Fruit fly (Drosophila melanogaster) whole organism, wandering third instar larva: ENCODE data around the gene CG14006.

Experiments used
- Abd-B ChIP-seq: fragments of >200 bp; optimal IDR thresholded peaks from 2 replicates; lab custom pipeline; 2017; ENCODE audit warnings: missing biosample characterization, missing genetic modification characterization
- CG32264 ChIP-seq: fragments of 200-800 bp; sonication (Bioruptor generic); optimal IDR thresholded peaks from 2 replicates; lab custom pipeline; 2016; ENCODE audit warnings: missing biosample characterization, missing genetic modification characterization
- CG9705 ChIP-seq: fragments of 200-800 bp; sonication (Bioruptor generic); optimal IDR thresholded peaks from 2 replicates; lab custom pipeline; 2018; ENCODE audit warnings: missing biosample characterization, mild to moderate bottlenecking, missing genetic modification characterization
- CrebA ChIP-seq: fragments of 200-800 bp; sonication (Bioruptor generic); optimal IDR thresholded peaks from 2 replicates; lab custom pipeline; 2016; ENCODE audit warnings: missing biosample characterization, mild to moderate bottlenecking, missing genetic modification characterization, borderline replicate concordance
- Dif ChIP-seq: fragments of 200-275, 200-300 bp; sonication (Bioruptor generic); optimal IDR thresholded peaks from 2 replicates; lab custom pipeline; 2018; ENCODE audit warnings: missing biosample characterization, missing genetic modification characterization; ENCODE audit not compliant: partially characterized antibody
- HLH106 ChIP-seq: fragments of 200-800 bp; optimal IDR thresholded peaks from 3 replicates; lab custom pipeline; 2019; ENCODE audit warnings: missing biosample characterization, mild to moderate bottlenecking, missing genetic modification characterization, moderate library complexity
- Hnf4 ChIP-seq: fragments of 200-800 bp; sonication (Bioruptor generic); optimal IDR thresholded peaks from 2 replicates; lab custom pipeline; 2016; ENCODE audit warnings: missing biosample characterization, mild to moderate bottlenecking, missing genetic modification characterization
- Jra ChIP-seq: sonication (Bioruptor generic); optimal IDR thresholded peaks from 2 replicates; lab custom pipeline; 2016; ENCODE audit warnings: missing biosample characterization, missing genetic modification characterization
- Myc ChIP-seq: fragments of >200 bp; optimal IDR thresholded peaks from 2 replicates; lab custom pipeline; 2017
- N ChIP-seq: fragments of >200 bp; optimal IDR thresholded peaks from 2 replicates; lab custom pipeline; 2018; ENCODE audit warnings: missing biosample characterization, missing external identifiers, missing genetic modification characterization
- OdsH ChIP-seq: fragments of 200-800 bp; sonication (Bioruptor generic); optimal IDR thresholded peaks from 2 replicates; lab custom pipeline; 2016; ENCODE audit warnings: missing biosample characterization, mild to moderate bottlenecking, missing genetic modification characterization
- Rel ChIP-seq, 2 experiments: fragments of 200-800 bp; sonication (Bioruptor generic) in 1 of 2; optimal IDR thresholded peaks; 2 replicates in 1 of 2; 3 replicates in 1 of 2; lab custom pipeline; 2016 to 2019; ENCODE audit warnings: mild to moderate bottlenecking in 2 of 2, missing biosample characterization in 2 of 2, missing genetic modification characterization in 2 of 2, moderate library complexity in 1 of 2
- Sp1 ChIP-seq: fragments of 200-800 bp; sonication (Bioruptor generic); optimal IDR thresholded peaks from 3 replicates; lab custom pipeline; 2019; ENCODE audit warnings: missing biosample characterization, mild to moderate bottlenecking, missing genetic modification characterization, moderate library complexity
- Vsx2 ChIP-seq: fragments of 200-300, 225-300 bp; sonication (Bioruptor generic); optimal IDR thresholded peaks from 2 replicates; lab custom pipeline; 2018; ENCODE audit warnings: missing biosample characterization, missing genetic modification characterization; ENCODE audit not compliant: partially characterized antibody
- br ChIP-seq: fragments of 200-800 bp; sonication (Bioruptor generic); optimal IDR thresholded peaks from 2 replicates; lab custom pipeline; 2016; ENCODE audit warnings: missing biosample characterization, missing genetic modification characterization
- dmrt93B ChIP-seq: fragments of 200-800 bp; sonication (Bioruptor generic); optimal IDR thresholded peaks from 2 replicates; lab custom pipeline; 2018; ENCODE audit warnings: missing biosample characterization, mild to moderate bottlenecking, missing genetic modification characterization
- dsf ChIP-seq: sonication (Bioruptor generic); optimal IDR thresholded peaks from 2 replicates; lab custom pipeline; 2016; ENCODE audit warnings: missing biosample characterization, missing genetic modification characterization, borderline replicate concordance
- ey ChIP-seq: fragments of 200-800 bp; sonication (Bioruptor generic); optimal IDR thresholded peaks from 2 replicates; lab custom pipeline; 2016; ENCODE audit warnings: missing biosample characterization, missing genetic modification characterization
- foxo ChIP-seq, 2 experiments: fragments of 200-800 bp; sonication (Bioruptor generic); optimal IDR thresholded peaks; 2 replicates in 1 of 2; 3 replicates in 1 of 2; lab custom pipeline; 2016 to 2017; ENCODE audit warnings: missing biosample characterization in 2 of 2, missing genetic modification characterization in 2 of 2
- fru ChIP-seq: fragments of 200-800 bp; sonication (Bioruptor generic); optimal IDR thresholded peaks from 3 replicates; lab custom pipeline; 2016; ENCODE audit warnings: missing biosample characterization, mild to moderate bottlenecking, missing genetic modification characterization
- h ChIP-seq: fragments of 200-800 bp; sonication (Bioruptor generic); optimal IDR thresholded peaks from 3 replicates; lab custom pipeline; 2016; ENCODE audit warnings: missing biosample characterization, mild to moderate bottlenecking, missing genetic modification characterization
- jim ChIP-seq: fragments of 175-275, 200-325 bp; sonication (Bioruptor generic); optimal IDR thresholded peaks from 2 replicates; lab custom pipeline; 2016; ENCODE audit warnings: missing biosample characterization, mild to moderate bottlenecking, missing genetic modification characterization
- lola ChIP-seq: fragments of >200 bp; optimal IDR thresholded peaks from 2 replicates; lab custom pipeline; 2017; ENCODE audit warnings: missing biosample characterization, missing genetic modification characterization
- psq ChIP-seq: fragments of 200-800 bp; sonication (Bioruptor generic); optimal IDR thresholded peaks from 3 replicates; lab custom pipeline; 2017; ENCODE audit warnings: missing biosample characterization, mild to moderate bottlenecking, missing genetic modification characterization, moderate library complexity
- rgr ChIP-seq: fragments of 200-800 bp; sonication (Bioruptor generic); optimal IDR thresholded peaks from 3 replicates; lab custom pipeline; 2016; ENCODE audit warnings: missing biosample characterization, mild to moderate bottlenecking, missing genetic modification characterization
- sage ChIP-seq: fragments of 200-800 bp; sonication (Bioruptor generic); optimal IDR thresholded peaks from 2 replicates; lab custom pipeline; 2016; ENCODE audit warnings: missing biosample characterization, mild to moderate bottlenecking, missing genetic modification characterization
- sv ChIP-seq: fragments of 200-800 bp; sonication (Bioruptor generic); optimal IDR thresholded peaks from 3 replicates; lab custom pipeline; 2016; ENCODE audit warnings: missing biosample characterization, missing genetic modification characterization
- tai ChIP-seq: sonication (Bioruptor generic); optimal IDR thresholded peaks from 2 replicates; lab custom pipeline; 2016; ENCODE audit warnings: missing biosample characterization, missing genetic modification characterization

CG14006 gene

DNA sequence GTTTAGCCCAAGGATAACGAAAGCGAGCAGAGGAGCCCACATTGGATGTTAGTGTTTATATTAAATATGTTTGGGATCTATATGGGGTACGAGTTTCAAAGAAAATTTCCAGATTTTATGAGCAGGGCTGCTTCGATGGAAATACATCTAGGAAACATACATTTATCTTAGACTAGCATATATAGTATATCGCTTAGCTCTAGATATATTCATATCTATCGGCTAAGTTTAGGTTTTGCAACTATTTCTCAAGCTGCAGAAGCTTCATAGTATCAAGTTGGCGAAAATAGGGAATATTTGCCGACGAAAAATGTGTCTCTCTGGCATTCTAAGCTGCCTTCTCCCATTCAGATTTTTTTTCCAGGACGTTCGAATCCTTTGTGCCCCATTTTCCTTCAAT lies at the start of gene CG14006:
CG14006 (minus strand) TSS at position 101 of the 400 bp plus-strand sequence.
- no peak for TF ChIP-seq sage
- no peak for TF ChIP-seq sv (GFP tag; lab: Kevin White, UChicago)
- TF ChIP-seq CG32264 (GFP tag; lab: Kevin White, UChicago) = no peak
- TF ChIP-seq dmrt93B (GFP tag; lab: Kevin White, UChicago) = no peak
- TF ChIP-seq Dif (GFP tag; lab: Kevin White, UChicago) = no peak
- TF ChIP-seq h (GFP tag; lab: Kevin White, UChicago) = no peak
- TF ChIP-seq br = no peak
- TF ChIP-seq tai = no peak
- no peak for TF ChIP-seq OdsH (GFP tag; lab: Kevin White, UChicago)
- no peak for TF ChIP-seq jim (GFP tag; lab: Kevin White, UChicago)
- no peak for TF ChIP-seq foxo (GFP tag; optimal IDR thresholded peaks at IDR 0.05; lab: Kevin White, UChicago)
- TF ChIP-seq Jra = no peak
- no peak for TF ChIP-seq Sp1
- no peak for TF ChIP-seq psq (GFP tag; lab: Kevin White, UChicago)
- TF ChIP-seq Hnf4 (GFP tag; lab: Kevin White, UChicago) = no peak
- no peak for TF ChIP-seq N
- TF ChIP-seq Vsx2 = no peak
- TF ChIP-seq HLH106 (tag; lab: Kevin White, UChicago) = no peak
- TF ChIP-seq CrebA (GFP tag; lab: Kevin White, UChicago) = no peak

DNA sequence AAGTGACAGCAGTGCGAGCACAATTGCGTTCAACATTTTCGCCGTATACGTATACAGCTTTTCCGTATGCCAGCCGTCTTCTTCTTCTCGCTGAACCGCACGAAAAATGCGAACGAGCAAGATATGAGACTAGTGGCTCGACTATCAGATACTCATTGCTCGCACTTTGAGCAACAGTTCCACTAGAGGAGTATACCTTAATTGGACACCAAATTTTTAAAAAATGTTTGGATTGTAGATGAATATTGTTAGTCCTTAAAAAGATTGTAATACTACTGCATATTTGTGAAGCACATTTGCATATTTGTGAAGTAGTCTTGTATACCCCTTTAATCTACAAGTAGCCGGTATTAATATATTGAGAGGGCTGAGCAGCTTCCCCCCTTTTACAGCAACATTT lies 49.5 kb upstream of the CG14006 start:
- TF ChIP-seq ey (GFP tag; lab: Kevin White, UChicago) (no peak), fru (GFP tag; lab: Kevin White, UChicago) (peak; percentile 7), Rel (GFP tag; optimal IDR thresholded peaks at IDR 0.05; lab: Kevin White, UChicago) (no peak), Rel (tag; optimal IDR thresholded peaks at IDR 0.05; lab: Kevin White, UChicago) (no peak), lola (GFP tag; lab: Kevin White, UChicago) (no peak)

DNA sequence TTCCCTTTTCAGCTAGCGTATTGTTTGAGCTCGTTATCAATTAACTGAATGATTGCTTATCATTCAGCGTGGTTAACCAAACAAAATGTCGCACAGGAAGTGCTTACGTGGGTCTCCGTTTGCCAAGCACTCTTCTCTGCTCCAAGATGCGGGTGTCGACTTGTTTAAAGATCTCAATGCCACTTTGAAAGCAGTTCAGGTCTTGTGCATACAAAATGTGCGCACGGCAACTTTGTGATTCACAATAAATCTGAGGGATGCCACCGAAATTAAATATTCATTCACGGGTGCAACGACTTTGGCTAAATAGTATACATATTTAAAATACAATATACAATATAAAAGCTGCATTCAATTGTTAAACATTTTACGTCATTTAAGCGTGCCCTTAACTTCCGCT lies 43.7 kb upstream of the CG14006 start:
- TF ChIP-seq CG9705 (GFP tag; lab: Kevin White, UChicago) = no peak
- TF ChIP-seq Abd-B (GFP tag; lab: Kevin White, UChicago) = no peak
- no peak for TF ChIP-seq CG32264 (GFP tag; lab: Kevin White, UChicago)
- TF ChIP-seq Rel (GFP tag; optimal IDR thresholded peaks at IDR 0.05; lab: Kevin White, UChicago) = no peak
- peak; percentile 64 for TF ChIP-seq Rel (tag; optimal IDR thresholded peaks at IDR 0.05; lab: Kevin White, UChicago)
- TF ChIP-seq dsf (GFP tag; lab: Kevin White, UChicago) = no peak

DNA sequence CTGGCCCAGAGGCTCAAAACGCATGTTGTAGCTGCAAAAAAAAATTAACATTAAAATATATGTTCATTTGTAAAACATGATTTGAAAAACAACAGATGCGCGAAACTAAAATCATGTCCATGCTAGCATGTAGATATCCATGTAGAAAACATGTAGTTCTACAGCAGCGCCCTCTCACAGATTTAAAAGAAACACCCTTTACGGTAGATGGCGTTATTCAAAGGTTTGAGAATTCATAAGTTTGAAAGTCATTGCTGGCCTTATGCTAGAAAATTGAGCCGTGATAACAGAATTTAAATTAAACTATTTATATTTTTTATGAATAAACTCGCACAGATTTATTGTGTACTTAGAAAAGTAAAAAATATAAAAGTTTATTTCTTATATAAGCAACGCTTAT lies 42.6 kb upstream of the CG14006 start:
- TF ChIP-seq dsf (GFP tag; lab: Kevin White, UChicago) = no peak
- no peak for TF ChIP-seq rgr (GFP tag; lab: Kevin White, UChicago)
- TF ChIP-seq Rel (GFP tag; optimal IDR thresholded peaks at IDR 0.05; lab: Kevin White, UChicago) = no peak
- TF ChIP-seq Rel (tag; optimal IDR thresholded peaks at IDR 0.05; lab: Kevin White, UChicago) = no peak
- TF ChIP-seq Myc = peak; percentile 98
- peak; percentile 24 for TF ChIP-seq h (GFP tag; lab: Kevin White, UChicago)
- TF ChIP-seq Jra = no peak
- TF ChIP-seq foxo (GFP tag; optimal IDR thresholded peaks at IDR 0.05; lab: Kevin White, UChicago) = no peak

DNA sequence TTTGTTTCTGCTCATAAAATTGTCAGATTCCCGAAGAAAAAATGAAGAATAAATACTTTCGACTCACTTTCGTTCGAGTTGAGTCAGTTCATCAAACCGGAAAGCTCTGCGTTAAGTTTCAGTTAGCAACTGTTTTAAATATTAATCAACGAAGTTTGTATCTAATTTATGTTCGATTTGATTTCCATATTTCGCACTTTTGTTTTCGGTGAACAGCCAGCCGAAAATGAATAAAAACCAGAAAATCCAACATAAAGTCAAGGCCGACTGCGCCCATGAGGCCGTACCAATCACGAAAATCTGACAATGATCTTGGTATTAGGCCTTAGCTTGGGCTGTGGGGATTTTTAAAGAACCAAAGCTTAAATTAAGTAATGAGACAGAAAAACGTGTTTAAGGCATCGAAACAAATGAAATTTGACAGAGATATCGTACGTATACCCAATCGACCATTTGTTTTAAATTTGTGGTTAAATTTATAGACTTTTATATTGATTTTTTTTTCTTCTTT lies 37.9 kb upstream of the CG14006 start:
- TF ChIP-seq psq (GFP tag; lab: Kevin White, UChicago) (no peak), foxo (GFP tag; optimal IDR thresholded peaks at IDR 0.05; lab: Kevin White, UChicago) (no peak), dmrt93B (GFP tag; lab: Kevin White, UChicago) (no peak), HLH106 (tag; lab: Kevin White, UChicago) (no peak), Vsx2 (no peak), h (GFP tag; lab: Kevin White, UChicago) (no peak), CG9705 (GFP tag; lab: Kevin White, UChicago) (no peak)

DNA sequence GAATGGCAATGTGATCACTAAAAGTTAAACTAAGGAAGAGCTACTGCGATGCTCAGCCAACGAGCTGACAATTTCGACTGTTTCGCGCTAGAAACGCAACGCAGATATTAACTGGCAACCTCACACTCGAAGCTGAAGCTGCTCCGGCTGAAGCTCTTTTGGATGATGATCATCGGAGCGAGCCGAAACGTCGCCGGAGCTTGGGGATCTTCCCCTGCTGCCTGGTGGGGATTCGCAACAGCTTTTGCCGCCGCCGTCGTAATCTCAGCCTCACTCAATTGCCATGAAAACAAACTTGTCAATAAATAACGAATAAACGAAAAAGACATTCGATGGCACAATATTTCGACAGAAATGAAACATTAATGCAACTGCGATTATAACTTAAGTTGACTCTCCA lies 37.4 kb upstream of the CG14006 start, which contains the start of gene obst-E:
obst-E (minus strand) TSS at position 101 of the 400 bp plus-strand sequence.
- TF ChIP-seq Rel (GFP tag; optimal IDR thresholded peaks at IDR 0.05; lab: Kevin White, UChicago) (no peak), Rel (tag; optimal IDR thresholded peaks at IDR 0.05; lab: Kevin White, UChicago) (peak; percentile 27), OdsH (GFP tag; lab: Kevin White, UChicago) (no peak), jim (GFP tag; lab: Kevin White, UChicago) (no peak)
